Worm (Caenorhabditis elegans): ENCODE measurements around the gene T20D3.6.

DNA sequence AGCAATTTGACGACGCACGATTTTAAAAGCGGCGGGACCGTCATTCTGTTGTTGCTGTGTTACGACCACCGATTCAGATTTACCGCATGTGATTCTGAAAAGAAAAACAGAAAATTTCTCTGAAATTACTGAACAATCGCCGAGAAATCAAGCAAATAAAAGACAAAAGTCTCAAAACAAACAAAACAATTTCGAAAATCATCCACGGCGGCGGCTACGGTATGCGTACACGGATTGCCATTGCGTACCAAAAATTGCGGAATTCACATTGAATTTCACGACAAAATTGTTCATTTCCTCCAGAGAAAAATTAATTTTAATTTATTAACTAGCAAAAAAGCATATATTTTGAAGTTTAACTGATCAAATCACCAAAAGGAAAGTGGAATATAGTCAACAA is 27.3 kb upstream of the T20D3.6 start, which contains the start of gene pezo-1:
- TF ChIP-seq flt-1 (GFP tag; IDR thresholded peaks at IDR 0.05) (no peak), med-1 (GFP tag; optimal IDR thresholded peaks at IDR 0.05; ENCODE audit: insufficient read depth) (no peak), cog-1 (tag; optimal IDR thresholded peaks at IDR 0.05) (no peak), klf-2 (GFP tag; conservative IDR thresholded peaks at IDR 0.05) (no peak), ref-1 (GFP tag; conservative IDR thresholded peaks at IDR 0.05) (no peak), ztf-23 (GFP tag; IDR thresholded peaks at IDR 0.05) (no peak)

All from whole organism, midembryonic.